Worm (Caenorhabditis elegans): Measurements from ENCODE around the gene sul-3.

The sul-3 gene

ce11 chrX:7873350-7873749, 39.3 kb upstream of the sul-3 start:
- peak; percentile 22 for TF ChIP-seq lin-39 (tag; optimal IDR thresholded peaks at IDR 0.05)
- no peak for TF ChIP-seq pqm-1 (tag; optimal IDR thresholded peaks at IDR 0.05)
- no peak for TF ChIP-seq ama-1 (optimal IDR thresholded peaks at IDR 0.05)
- no peak for TF ChIP-seq aly-2 (tag; optimal IDR thresholded peaks at IDR 0.05)
- TF ChIP-seq nhr-76 (tag; optimal IDR thresholded peaks at IDR 0.05) = no peak
- no peak for TF ChIP-seq hmg-11 (tag; optimal IDR thresholded peaks at IDR 0.05)

ce11 chrX:7867307-7867706, 33.3 kb upstream of the sul-3 start:
- TF ChIP-seq egl-5 (tag; optimal IDR thresholded peaks at IDR 0.05) (no peak), elt-1 (tag; optimal IDR thresholded peaks at IDR 0.05) (no peak), lsy-12 (tag; optimal IDR thresholded peaks at IDR 0.05) (no peak), jun-1 (tag; optimal IDR thresholded peaks at IDR 0.05) (no peak), nhr-67 (tag; optimal IDR thresholded peaks at IDR 0.05) (no peak), nhr-28 (tag; optimal IDR thresholded peaks at IDR 0.05) (no peak)

- no peak for TF ChIP-seq zag-1 (tag; optimal IDR thresholded peaks at IDR 0.05)
- peak; percentile 10 for TF ChIP-seq egl-5 (tag; optimal IDR thresholded peaks at IDR 0.05)
- no peak for TF ChIP-seq nhr-12 (tag; optimal IDR thresholded peaks at IDR 0.05)
- TF ChIP-seq egl-27 (tag; optimal IDR thresholded peaks at IDR 0.05) = no peak
- no peak for TF ChIP-seq ama-1 (optimal IDR thresholded peaks at IDR 0.05)
- no peak for TF ChIP-seq nhr-25 (tag; optimal IDR thresholded peaks at IDR 0.05)
- no peak for TF ChIP-seq nhr-77 (tag; optimal IDR thresholded peaks at IDR 0.05)
- TF ChIP-seq nfya-1 (tag; optimal IDR thresholded peaks at IDR 0.05; ENCODE audit: insufficient read depth) = peak; percentile 27
Measured at ce11 chrX:7866493-7866892, 32.5 kb upstream of the sul-3 start.

- TF ChIP-seq nhr-25 (tag; optimal IDR thresholded peaks at IDR 0.05) = no peak
- no peak for TF ChIP-seq ama-1 (optimal IDR thresholded peaks at IDR 0.05)
- no peak for TF ChIP-seq hmg-11 (tag; optimal IDR thresholded peaks at IDR 0.05)
- TF ChIP-seq nhr-28 (tag; optimal IDR thresholded peaks at IDR 0.05) = no peak
- no peak for TF ChIP-seq ceh-9 (tag; optimal IDR thresholded peaks at IDR 0.05)
- no peak for TF ChIP-seq fkh-2 (tag; optimal IDR thresholded peaks at IDR 0.05)
- no peak for TF ChIP-seq ceh-82 (tag; optimal IDR thresholded peaks at IDR 0.05)
- TF ChIP-seq fos-1 (tag; optimal IDR thresholded peaks at IDR 0.05) = no peak
- no peak for TF ChIP-seq snpc-4 (tag; optimal IDR thresholded peaks at IDR 0.05)
- no peak for TF ChIP-seq elt-3 (tag; optimal IDR thresholded peaks at IDR 0.05)
- TF ChIP-seq nhr-237 (tag; optimal IDR thresholded peaks at IDR 0.05) = no peak
- TF ChIP-seq lin-15B (tag; optimal IDR thresholded peaks at IDR 0.05) = no peak
- TF ChIP-seq nhr-76 (tag; optimal IDR thresholded peaks at IDR 0.05) = no peak
- no peak for TF ChIP-seq nhr-12 (tag; optimal IDR thresholded peaks at IDR 0.05)
- TF ChIP-seq daf-12 (tag; optimal IDR thresholded peaks at IDR 0.05) = no peak
Measured at ce11 chrX:7847413-7847812, 13.4 kb upstream of the sul-3 start, which contains the start of gene C54D2.6. Gene C54D2.6 (minus strand): TSS chrX:7847513.

- TF ChIP-seq pqm-1 (tag; optimal IDR thresholded peaks at IDR 0.05) = no peak
- no peak for TF ChIP-seq ztf-11 (tag; optimal IDR thresholded peaks at IDR 0.05)
- no peak for TF ChIP-seq elt-3 (tag; optimal IDR thresholded peaks at IDR 0.05)
- TF ChIP-seq daf-12 (tag; optimal IDR thresholded peaks at IDR 0.05) = no peak
- no peak for TF ChIP-seq aly-2 (tag; optimal IDR thresholded peaks at IDR 0.05)
- no peak for TF ChIP-seq zag-1 (tag; optimal IDR thresholded peaks at IDR 0.05)
- no peak for TF ChIP-seq nhr-25 (tag; optimal IDR thresholded peaks at IDR 0.05)
- no peak for TF ChIP-seq lin-39 (tag; optimal IDR thresholded peaks at IDR 0.05)
- no peak for TF ChIP-seq snpc-4 (tag; optimal IDR thresholded peaks at IDR 0.05)
- no peak for TF ChIP-seq nhr-23 (tag; optimal IDR thresholded peaks at IDR 0.05)
- TF ChIP-seq elt-1 (tag; optimal IDR thresholded peaks at IDR 0.05) = no peak
- no peak for TF ChIP-seq elt-2 (tag; optimal IDR thresholded peaks at IDR 0.05)
- no peak for TF ChIP-seq unc-39 (tag; optimal IDR thresholded peaks at IDR 0.05)
Measured at ce11 chrX:7842241-7842640, 8.2 kb upstream of the sul-3 start, which contains the start of gene idpp-11. Gene idpp-11 (plus strand): TSS chrX:7842541.

- TF ChIP-seq jun-1 (tag; optimal IDR thresholded peaks at IDR 0.05) (no peak), eor-1 (tag; optimal IDR thresholded peaks at IDR 0.05) (no peak), elt-2 (tag; optimal IDR thresholded peaks at IDR 0.05) (no peak), nhr-67 (tag; optimal IDR thresholded peaks at IDR 0.05) (no peak), fkh-10 (GFP tag; optimal IDR thresholded peaks at IDR 0.05) (no peak), unc-39 (tag; optimal IDR thresholded peaks at IDR 0.05) (no peak)
Measured at ce11 chrX:7839989-7840388, 6.0 kb upstream of the sul-3 start.

Data from whole organism, L3 larva.